Fruit fly (Drosophila melanogaster): ENCODE measurements around the gene CG43861.

The CG43861 gene

dm6 chr2L:19941352-19941851 lies 75.7 kb downstream of the CG43861 start (continued):
- TF ChIP-seq sv (GFP tag; optimal IDR thresholded peaks at IDR 0.05) (peak; percentile 84), GATAd (GFP tag; optimal IDR thresholded peaks at IDR 0.05) (no peak), CG32264 (GFP tag; optimal IDR thresholded peaks at IDR 0.05) (no peak), foxo (GFP tag; optimal IDR thresholded peaks at IDR 0.05) (peak in 1 of 2 experiments; percentile 82), Sp1 (GFP tag; optimal IDR thresholded peaks at IDR 0.05) (peak; percentile 43), Abd-B (GFP tag; optimal IDR thresholded peaks at IDR 0.05) (no peak), tai (GFP tag; optimal IDR thresholded peaks at IDR 0.05) (peak; percentile 51), HLH106 (tag; optimal IDR thresholded peaks at IDR 0.05) (peak; percentile 50)

- TF ChIP-seq CrebA (GFP tag; optimal IDR thresholded peaks at IDR 0.05; ENCODE audit: borderline replicate concordance) (no peak), ey (GFP tag; optimal IDR thresholded peaks at IDR 0.05) (no peak)
Measured at dm6 chr2L:19940036-19940435, 77.0 kb downstream of the CG43861 start.

dm6 chr2L:19937804-19938461 lies 79.1 kb downstream of the CG43861 start:
- TF ChIP-seq dl (GFP tag; optimal IDR thresholded peaks at IDR 0.05; ENCODE audit: insufficient read depth in 1 of 2, partially characterized antibody in 2 of 2) (no peak), Abd-B (GFP tag; optimal IDR thresholded peaks at IDR 0.05) (no peak)

- peak; percentile 5 for TF ChIP-seq OdsH (GFP tag; optimal IDR thresholded peaks at IDR 0.05)
- TF ChIP-seq usp (GFP tag; optimal IDR thresholded peaks at IDR 0.05): no peak
- peak; percentile 21 for TF ChIP-seq Sp1 (GFP tag; optimal IDR thresholded peaks at IDR 0.05)
- peak; percentile 34 for TF ChIP-seq Hr83 (GFP tag; optimal IDR thresholded peaks at IDR 0.05; ENCODE audit: poor library complexity, severe bottlenecking)
- TF ChIP-seq Jra (GFP tag; optimal IDR thresholded peaks at IDR 0.05): peak; percentile 16
- peak; percentile 15 for TF ChIP-seq rgr (GFP tag; optimal IDR thresholded peaks at IDR 0.05)
- TF ChIP-seq Rel (GFP tag; optimal IDR thresholded peaks at IDR 0.05): no peak
- TF ChIP-seq Rel (tag; optimal IDR thresholded peaks at IDR 0.05): peak; percentile 84
- no peak for TF ChIP-seq psq (GFP tag; optimal IDR thresholded peaks at IDR 0.05)
- TF ChIP-seq h (GFP tag; optimal IDR thresholded peaks at IDR 0.05): peak; percentile 40
- no peak for TF ChIP-seq HLH106 (tag; optimal IDR thresholded peaks at IDR 0.05)
- TF ChIP-seq Hnf4 (GFP tag; optimal IDR thresholded peaks at IDR 0.05): peak; percentile 50
- TF ChIP-seq Vsx2 (GFP tag; optimal IDR thresholded peaks at IDR 0.05; ENCODE audit: partially characterized antibody): peak; percentile 1
- peak in 1 of 2 experiments; percentile 29 for TF ChIP-seq dl (GFP tag; optimal IDR thresholded peaks at IDR 0.05; ENCODE audit: insufficient read depth in 1 of 2, partially characterized antibody in 2 of 2)
- TF ChIP-seq lola (GFP tag; optimal IDR thresholded peaks at IDR 0.05): no peak
Measured at dm6 chr2L:19935085-19935846, 81.8 kb downstream of the CG43861 start.

- TF ChIP-seq Hr78 (GFP tag; optimal IDR thresholded peaks at IDR 0.05): no peak
Measured at dm6 chr2L:19932523-19932922, 84.6 kb downstream of the CG43861 start.

- TF ChIP-seq usp (GFP tag; optimal IDR thresholded peaks at IDR 0.05): no peak
- TF ChIP-seq h (GFP tag; optimal IDR thresholded peaks at IDR 0.05): peak; percentile 1
- peak in 1 of 2 experiments; percentile 9 for TF ChIP-seq foxo (GFP tag; optimal IDR thresholded peaks at IDR 0.05)
- TF ChIP-seq Hnf4 (GFP tag; optimal IDR thresholded peaks at IDR 0.05): no peak
- TF ChIP-seq Vsx2 (GFP tag; optimal IDR thresholded peaks at IDR 0.05; ENCODE audit: partially characterized antibody): no peak
- TF ChIP-seq lola (GFP tag; optimal IDR thresholded peaks at IDR 0.05): no peak
- TF ChIP-seq Jra (GFP tag; optimal IDR thresholded peaks at IDR 0.05): no peak
- TF ChIP-seq rgr (GFP tag; optimal IDR thresholded peaks at IDR 0.05): no peak
- no peak for TF ChIP-seq CrebA (GFP tag; optimal IDR thresholded peaks at IDR 0.05; ENCODE audit: borderline replicate concordance)
Measured at dm6 chr2L:19930102-19930501, 87.0 kb downstream of the CG43861 start.

- TF ChIP-seq sage (GFP tag; optimal IDR thresholded peaks at IDR 0.05) (no peak), fru (GFP tag; optimal IDR thresholded peaks at IDR 0.05) (no peak), h (GFP tag; optimal IDR thresholded peaks at IDR 0.05) (no peak), N (GFP tag; optimal IDR thresholded peaks at IDR 0.05) (no peak), foxo (GFP tag; optimal IDR thresholded peaks at IDR 0.05) (no peak), psq (GFP tag; optimal IDR thresholded peaks at IDR 0.05) (no peak)
Measured at dm6 chr2L:19923786-19924185, 93.3 kb downstream of the CG43861 start.
